Fruit fly (Drosophila melanogaster) ovary, adult (tissue): ENCODE measurements around the gene Pde1c.

Experiments
- CG17801 ChIP-seq: fragments of 200-800 bp; optimal IDR thresholded peaks from 2 replicates; lab custom pipeline; 2019; ENCODE audit warnings: missing biosample characterization, mild to moderate bottlenecking, missing genetic modification characterization, moderate library complexity; ENCODE audit not compliant: partially characterized antibody

Pde1c gene

dm6 chr2L:11823470-11824162 lies 104.8 kb downstream of the Pde1c start:
- no peak for TF ChIP-seq CG17801 (GFP tag; lab: Kevin White, UChicago)

- no peak for TF ChIP-seq CG17801 (GFP tag; lab: Kevin White, UChicago)
These were observed 112.0 kb downstream of the Pde1c start for dm6 chr2L:11816376-11816775.

dm6 chr2L:11813665-11814087 lies 114.7 kb downstream of the Pde1c start, which contains the start of gene CycY:
Gene CycY (minus strand): TSS chr2L:11813780.
- no peak for TF ChIP-seq CG17801 (GFP tag; lab: Kevin White, UChicago)

- no peak for TF ChIP-seq CG17801 (GFP tag; lab: Kevin White, UChicago)
These were observed 115.3 kb downstream of the Pde1c start for dm6 chr2L:11812781-11813664.

dm6 chr2L:11809823-11810222 lies 118.5 kb downstream of the Pde1c start:
- TF ChIP-seq CG17801 (GFP tag; lab: Kevin White, UChicago): no peak

- TF ChIP-seq CG17801 (GFP tag; lab: Kevin White, UChicago): no peak
These were observed 119.4 kb downstream of the Pde1c start, which contains the start of gene crol for dm6 chr2L:11808702-11809583. Gene crol (minus strand): TSS chr2L:11809438.

- no peak for TF ChIP-seq CG17801 (GFP tag; lab: Kevin White, UChicago)
These were observed 120.1 kb downstream of the Pde1c start for dm6 chr2L:11808327-11808701.

- peak; percentile 48 for TF ChIP-seq CG17801 (GFP tag; lab: Kevin White, UChicago)
These were observed 120.6 kb downstream of the Pde1c start for dm6 chr2L:11807697-11808226.

- TF ChIP-seq CG17801 (GFP tag; lab: Kevin White, UChicago): peak; percentile 51
These were observed 121.4 kb downstream of the Pde1c start for dm6 chr2L:11806701-11807674.

- TF ChIP-seq CG17801 (GFP tag; lab: Kevin White, UChicago): no peak
These were observed 122.2 kb downstream of the Pde1c start for dm6 chr2L:11806022-11806700.

- TF ChIP-seq CG17801 (GFP tag; lab: Kevin White, UChicago): no peak
These were observed 123.9 kb downstream of the Pde1c start for dm6 chr2L:11804228-11805044.

- TF ChIP-seq CG17801 (GFP tag; lab: Kevin White, UChicago): no peak
These were observed 131.2 kb downstream of the Pde1c start for dm6 chr2L:11797127-11797526.
